Fruit fly (Drosophila melanogaster) whole organism, pupa: Measurements from ENCODE around the gene wwk.

Experiments used
- CG10348 ChIP-seq: fragments of 200-800 bp; sonication (Bioruptor generic); IDR thresholded peaks from 2 replicates; pipeline ENCODE4 v1.3.6; 2022; ENCODE audit warnings: missing biosample characterization, missing genetic modification characterization
- CG12605 ChIP-seq: fragments of 200-800 bp; sonication (Bioruptor generic); IDR thresholded peaks from 2 replicates; pipeline ENCODE4 v1.3.6; 2022; ENCODE audit warnings: missing biosample characterization, missing genetic modification characterization
- CG13204 ChIP-seq: fragments of 200-800 bp; sonication (Bioruptor generic); optimal IDR thresholded peaks from 2 replicates; lab custom pipeline; 2018; ENCODE audit warnings: missing biosample characterization, mild to moderate bottlenecking, missing genetic modification characterization, moderate library complexity
- CG14655 ChIP-seq: fragments of 200-800 bp; sonication (Bioruptor generic); optimal IDR thresholded peaks from 3 replicates; lab custom pipeline; 2017; ENCODE audit warnings: mild to moderate bottlenecking, missing biosample characterization, missing genetic modification reagents, missing genetic modification characterization
- CG15710 ChIP-seq: fragments of 200-800 bp; sonication (Bioruptor generic); optimal IDR thresholded peaks from 2 replicates; lab custom pipeline; 2018; ENCODE audit warnings: missing biosample characterization, mild to moderate bottlenecking, missing genetic modification characterization, moderate library complexity
- CG17806 ChIP-seq: fragments of 200-800 bp; sonication (Bioruptor generic); optimal IDR thresholded peaks from 2 replicates; lab custom pipeline; 2018; ENCODE audit warnings: missing biosample characterization, mild to moderate bottlenecking, missing genetic modification characterization, moderate library complexity
- CG32121 ChIP-seq: fragments of 200-800 bp; sonication (Bioruptor generic); IDR thresholded peaks from 2 replicates; pipeline ENCODE4 v1.3.6; 2022; ENCODE audit warnings: missing biosample characterization, missing genetic modification characterization
- CG34367 ChIP-seq: fragments of 200-800 bp; sonication (Bioruptor generic); optimal IDR thresholded peaks from 2 replicates; lab custom pipeline; 2018; ENCODE audit warnings: missing biosample characterization, mild to moderate bottlenecking, missing genetic modification characterization
- CG4496 ChIP-seq: fragments of 200-800 bp; sonication (Bioruptor generic); IDR thresholded peaks from 3 replicates; pipeline ENCODE4 v1.3.6; 2022; ENCODE audit warnings: missing biosample characterization, missing genetic modification characterization
- CG8159 ChIP-seq: fragments of 200-800 bp; sonication (Bioruptor generic); optimal IDR thresholded peaks from 3 replicates; lab custom pipeline; 2018; ENCODE audit warnings: missing biosample characterization, mild to moderate bottlenecking, missing genetic modification characterization, moderate library complexity
- CG8301 ChIP-seq: fragments of 200-800 bp; sonication (Bioruptor generic); optimal IDR thresholded peaks from 2 replicates; lab custom pipeline; 2018; ENCODE audit warnings: missing biosample characterization, mild to moderate bottlenecking, missing genetic modification characterization
- CG9948 ChIP-seq: fragments of 200-800 bp; sonication (Bioruptor generic); optimal IDR thresholded peaks from 2 replicates; lab custom pipeline; 2018; ENCODE audit warnings: missing biosample characterization, mild to moderate bottlenecking, missing genetic modification characterization, moderate library complexity
- D1 ChIP-seq: fragments of 200-800 bp; sonication (Bioruptor generic); optimal IDR thresholded peaks from 2 replicates; lab custom pipeline; 2018; ENCODE audit warnings: missing biosample characterization, mild to moderate bottlenecking, missing genetic modification characterization, moderate library complexity
- EcR ChIP-seq: fragments of 200-800 bp; sonication (Bioruptor generic); optimal IDR thresholded peaks from 3 replicates; lab custom pipeline; 2019; ENCODE audit warnings: missing biosample characterization, missing genetic modification characterization, mild to moderate bottlenecking, moderate library complexity, missing genetic modification reagents
- Ets98B ChIP-seq: fragments of 200-800 bp; sonication (Bioruptor generic); IDR thresholded peaks from 2 replicates; pipeline ENCODE4 v1.3.6; 2022; ENCODE audit warnings: missing biosample characterization, missing genetic modification characterization
- Pif1A ChIP-seq: fragments of 200-800 bp; sonication (Bioruptor generic); optimal IDR thresholded peaks from 3 replicates; lab custom pipeline; 2016; ENCODE audit warnings: missing biosample characterization, missing genetic modification characterization
- Pif1B ChIP-seq: fragments of 200-800 bp; sonication (Bioruptor generic); optimal IDR thresholded peaks from 3 replicates; lab custom pipeline; 2016; ENCODE audit warnings: missing biosample characterization, missing genetic modification characterization
- Snoo ChIP-seq: fragments of 200-800 bp; sonication (Bioruptor generic); optimal IDR thresholded peaks from 3 replicates; lab custom pipeline; 2017; ENCODE audit warnings: missing biosample characterization, mild to moderate bottlenecking, missing genetic modification characterization, inconsistent platforms
- fd96Ca ChIP-seq: fragments of 200-800 bp; sonication (Bioruptor generic); IDR thresholded peaks from 3 replicates; pipeline ENCODE4 v1.3.6; 2022; ENCODE audit warnings: missing biosample characterization, missing genetic modification characterization
- gl ChIP-seq: fragments of 200-800 bp; sonication (Bioruptor generic); optimal IDR thresholded peaks from 2 replicates; lab custom pipeline; 2018; ENCODE audit warnings: missing biosample characterization, mild to moderate bottlenecking, missing genetic modification characterization
- rn ChIP-seq: fragments of 200-800 bp; sonication (Bioruptor generic); IDR thresholded peaks from 2 replicates; pipeline ENCODE4 v1.3.6; 2022; ENCODE audit warnings: missing biosample characterization, missing genetic modification characterization

The wwk gene

DNA sequence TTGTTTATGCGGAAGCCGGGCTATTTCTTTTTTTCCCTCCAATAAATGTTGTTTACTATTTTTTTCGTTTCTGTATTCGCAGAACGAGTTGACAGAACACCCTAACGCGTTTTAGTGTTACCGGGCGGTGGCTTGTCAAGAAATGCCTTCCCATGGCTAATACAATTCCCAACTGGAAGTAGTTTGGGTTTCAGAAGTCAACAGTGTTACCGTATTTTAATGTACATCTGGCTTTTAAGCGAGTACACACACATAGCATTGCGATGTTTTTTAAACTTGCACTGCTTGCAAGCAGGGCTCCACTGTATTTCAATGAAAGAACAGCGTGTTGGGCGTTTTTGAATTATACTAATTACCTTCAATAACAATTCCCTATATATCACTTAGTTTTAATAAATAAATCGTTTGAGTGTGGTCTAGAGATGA, 14.0 kb upstream of the wwk start, which contains the start of gene TfIIS:
Gene TfIIS, minus strand, starts transcription at position 178 of the 426 bp plus-strand sequence.
- TF ChIP-seq CG10348 (GFP tag; lab: Robert Waterston, UW) (no peak), CG8159 (no peak), CG12605 (GFP tag; lab: Robert Waterston, UW) (no peak), CG32121 (no peak), CG4496 (GFP tag; lab: Robert Waterston, UW) (no peak), gl (no peak), CG8301 (no peak), CG34367 (tag; lab: Kevin White, UChicago) (no peak), CG17806 (tag; lab: Kevin White, UChicago) (no peak), CG9948 (no peak), CG15710 (tag; lab: Kevin White, UChicago) (no peak), CG14655 (GFP tag; lab: Kevin White, UChicago) (no peak), Snoo (tag; lab: Kevin White, UChicago) (no peak), Pif1B (GFP tag; lab: Kevin White, UChicago) (no peak)

DNA sequence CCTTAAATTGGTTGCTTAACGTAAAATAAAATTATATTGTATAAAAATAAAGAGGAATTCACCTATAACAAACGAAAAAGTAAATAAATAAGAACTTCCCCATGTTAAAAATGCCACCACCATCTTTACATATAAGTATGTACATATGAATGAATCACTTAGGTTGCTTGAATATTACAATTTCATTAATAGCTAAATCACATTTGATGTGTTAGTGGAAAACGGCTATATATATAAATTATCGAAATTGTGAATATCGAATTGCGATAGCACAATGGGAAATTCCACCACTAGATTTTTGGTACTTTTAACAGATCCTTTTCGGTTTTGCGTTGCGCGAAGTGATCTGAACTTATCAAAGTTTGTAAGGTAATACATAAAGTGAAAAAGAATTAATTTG, 13.2 kb upstream of the wwk start, which contains the start of the genes solo and vas:
Gene solo, plus strand, starts transcription at position 289 of the 400 bp plus-strand sequence.
Gene vas, plus strand, starts transcription at position 289 of the 400 bp plus-strand sequence.
- peak; percentile 14 for TF ChIP-seq CG8301
- TF ChIP-seq CG17806 (tag; lab: Kevin White, UChicago) = peak; percentile 19
- peak; percentile 35 for TF ChIP-seq CG15710 (tag; lab: Kevin White, UChicago)
- no peak for TF ChIP-seq CG14655 (GFP tag; lab: Kevin White, UChicago)
- TF ChIP-seq CG32121 = 0 out of 2 replicates have a peak, but pooled peaks have one; percentile 35

DNA sequence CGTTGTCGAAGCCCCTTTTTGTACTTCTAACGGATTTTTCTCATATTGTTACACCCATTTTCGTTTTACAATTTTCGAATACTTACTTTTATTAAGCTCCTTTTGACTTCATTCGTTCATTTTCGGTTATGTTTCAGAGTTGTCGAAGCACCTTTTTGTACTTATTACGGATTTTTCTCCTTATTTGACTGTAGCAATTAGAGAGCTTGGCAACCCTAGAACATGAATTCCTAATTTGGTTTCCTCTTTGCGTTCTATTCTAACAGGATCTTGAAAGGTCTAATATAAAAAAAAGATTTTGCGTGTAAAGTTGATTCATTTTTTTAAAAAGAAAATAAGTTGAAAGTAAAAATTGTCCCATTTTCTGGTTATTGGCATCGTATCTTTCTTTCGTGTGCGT, 12.5 kb upstream of the wwk start:
- no peak for TF ChIP-seq Snoo (tag; lab: Kevin White, UChicago)
- TF ChIP-seq CG13204 (GFP tag; lab: Kevin White, UChicago) = no peak
- no peak for TF ChIP-seq Pif1A
- TF ChIP-seq CG10348 (GFP tag; lab: Robert Waterston, UW) = no peak
- no peak for TF ChIP-seq CG32121
- no peak for TF ChIP-seq gl
- no peak for TF ChIP-seq CG15710 (tag; lab: Kevin White, UChicago)
- TF ChIP-seq CG8159 = no peak
- no peak for TF ChIP-seq CG14655 (GFP tag; lab: Kevin White, UChicago)

DNA sequence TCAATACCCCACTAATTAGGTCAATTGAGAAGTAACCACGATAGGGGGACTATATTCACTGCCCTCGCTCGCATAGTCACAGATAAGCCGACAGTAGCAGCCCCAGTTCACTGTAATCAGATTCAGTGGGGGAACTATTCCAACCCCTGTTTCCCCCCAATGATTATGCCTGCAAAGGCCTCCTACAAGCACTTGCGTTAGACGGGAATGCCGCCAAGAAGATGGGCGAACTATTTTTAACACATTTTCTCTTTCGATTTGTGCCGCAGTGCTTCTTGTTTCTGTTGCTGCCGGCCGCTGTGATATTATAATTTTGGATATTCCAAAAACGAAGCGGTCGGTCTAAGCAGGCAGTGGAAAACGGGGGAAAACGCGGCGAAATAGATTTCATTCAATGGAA, 8.9 kb upstream of the wwk start:
- TF ChIP-seq CG9948 (no peak), CG34367 (tag; lab: Kevin White, UChicago) (no peak), Pif1B (GFP tag; lab: Kevin White, UChicago) (no peak), CG32121 (no peak), CG15710 (tag; lab: Kevin White, UChicago) (no peak), D1 (tag; lab: Kevin White, UChicago) (no peak), Snoo (tag; lab: Kevin White, UChicago) (no peak), CG12605 (GFP tag; lab: Robert Waterston, UW) (no peak), CG4496 (GFP tag; lab: Robert Waterston, UW) (no peak), gl (no peak), Ets98B (GFP tag; lab: Robert Waterston, UW) (no peak), Pif1A (no peak), CG10348 (GFP tag; lab: Robert Waterston, UW) (no peak), CG8159 (no peak), rn (GFP tag; lab: Robert Waterston, UW) (no peak), CG17806 (tag; lab: Kevin White, UChicago) (no peak), EcR (GFP tag; lab: Kevin White, UChicago) (no peak), fd96Ca (GFP tag; lab: Robert Waterston, UW) (no peak)

DNA sequence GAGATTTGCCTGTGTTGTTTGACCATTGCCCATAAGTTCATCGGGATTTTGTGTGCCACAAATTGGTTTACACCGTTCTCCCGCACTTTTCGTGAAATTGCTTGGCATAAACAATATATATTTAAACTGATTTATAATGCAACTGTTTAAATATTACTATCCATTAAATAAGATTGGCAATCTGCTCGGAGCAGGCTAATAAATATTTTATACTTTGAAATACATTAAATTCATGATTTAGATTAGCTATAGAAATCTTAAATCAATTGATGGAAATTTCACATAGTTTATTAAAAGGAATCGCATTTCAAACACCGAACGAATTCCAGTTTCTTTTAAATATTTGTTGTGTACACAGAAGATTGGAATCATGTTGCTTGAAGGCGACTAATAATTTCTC, 8.4 kb upstream of the wwk start:
- no peak for TF ChIP-seq CG13204 (GFP tag; lab: Kevin White, UChicago)
- no peak for TF ChIP-seq Pif1B (GFP tag; lab: Kevin White, UChicago)
- TF ChIP-seq CG10348 (GFP tag; lab: Robert Waterston, UW) = no peak
- TF ChIP-seq D1 (tag; lab: Kevin White, UChicago) = no peak
- TF ChIP-seq CG15710 (tag; lab: Kevin White, UChicago) = no peak
- no peak for TF ChIP-seq gl
- TF ChIP-seq rn (GFP tag; lab: Robert Waterston, UW) = no peak
- TF ChIP-seq Ets98B (GFP tag; lab: Robert Waterston, UW) = no peak
- TF ChIP-seq CG34367 (tag; lab: Kevin White, UChicago) = no peak
- no peak for TF ChIP-seq CG4496 (GFP tag; lab: Robert Waterston, UW)
- TF ChIP-seq Pif1A = no peak
- TF ChIP-seq Snoo (tag; lab: Kevin White, UChicago) = no peak
- no peak for TF ChIP-seq EcR (GFP tag; lab: Kevin White, UChicago)
- no peak for TF ChIP-seq CG32121
- TF ChIP-seq fd96Ca (GFP tag; lab: Robert Waterston, UW) = no peak
- TF ChIP-seq CG8159 = no peak
- no peak for TF ChIP-seq CG8301
- no peak for TF ChIP-seq CG12605 (GFP tag; lab: Robert Waterston, UW)
- no peak for TF ChIP-seq CG14655 (GFP tag; lab: Kevin White, UChicago)

DNA sequence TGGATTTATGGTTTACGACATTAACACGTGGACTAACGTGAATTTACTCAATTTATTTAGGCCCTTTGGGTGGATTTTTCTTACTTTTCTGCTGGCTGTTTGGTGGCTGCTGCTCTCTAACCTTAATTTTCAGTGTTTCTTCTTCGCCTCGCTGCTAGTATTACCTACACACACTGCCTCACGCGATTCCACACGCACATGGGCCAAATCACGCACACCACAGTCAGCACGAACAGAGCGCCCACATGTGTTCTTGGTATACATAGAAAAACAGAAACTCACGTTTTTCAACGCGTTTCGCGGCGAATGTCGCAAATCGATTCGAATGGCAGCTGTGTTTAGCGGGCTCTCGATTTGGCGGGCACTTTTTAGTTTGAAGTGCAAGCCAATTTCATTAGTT, 6.7 kb upstream of the wwk start:
- peak; percentile 21; the same call in 1 of the 2 replicates for TF ChIP-seq Ets98B (GFP tag; lab: Robert Waterston, UW)
- TF ChIP-seq Snoo (tag; lab: Kevin White, UChicago) = no peak
- no peak for TF ChIP-seq CG4496 (GFP tag; lab: Robert Waterston, UW)
- no peak for TF ChIP-seq CG32121
